Worm (Caenorhabditis elegans): ENCODE results near the gene cku-80.

DNA sequence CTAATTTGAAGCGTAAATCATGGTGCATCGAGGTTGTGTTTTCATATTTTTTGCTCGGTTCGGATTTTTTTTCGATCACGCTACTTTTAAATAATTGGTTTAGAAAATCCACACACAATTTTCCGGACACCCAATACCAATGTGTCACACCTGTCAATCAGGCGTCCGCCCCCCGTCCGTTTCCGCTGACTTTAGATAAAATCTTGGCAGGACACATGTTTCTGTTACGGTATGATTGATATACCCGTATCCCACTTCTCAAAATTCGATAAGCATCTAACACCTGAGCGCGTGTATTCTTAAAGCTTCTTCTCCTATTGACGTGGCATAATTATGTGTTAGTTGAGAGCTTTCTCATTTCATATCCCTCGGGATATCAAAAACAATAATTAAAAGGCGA, 28.4 kb downstream of the cku-80 start:
- TF ChIP-seq pha-4 (tag; optimal IDR thresholded peaks at IDR 0.05) (no peak), ama-1 (optimal IDR thresholded peaks at IDR 0.05) (no peak), npax-4 (tag; optimal IDR thresholded peaks at IDR 0.05) (no peak), hlh-8 (tag; optimal IDR thresholded peaks at IDR 0.05) (no peak), C38D4.7 (GFP tag; optimal IDR thresholded peaks at IDR 0.05) (no peak), pqm-1 (tag; optimal IDR thresholded peaks at IDR 0.05) (no peak), ceh-34 (tag; optimal IDR thresholded peaks at IDR 0.05) (no peak), K02D7.2 (tag; optimal IDR thresholded peaks at IDR 0.05) (no peak), ceh-6 (GFP tag; optimal IDR thresholded peaks at IDR 0.05) (no peak), pros-1 (tag; optimal IDR thresholded peaks at IDR 0.05) (no peak), unc-86 (tag; optimal IDR thresholded peaks at IDR 0.05) (no peak)

All from whole organism, late embryonic.